Worm (Caenorhabditis elegans) whole organism, L3 larva: ENCODE data around the gene T21C12.4.

ENCODE experiments used
- R02D3.7 ChIP-seq: fragments of 150-350 bp; optimal IDR thresholded peaks from 2 replicates; lab custom pipeline; 2014; ENCODE audit warnings: missing biosample characterization, missing genetic modification characterization
- ceh-28 ChIP-seq: fragments of 150-350 bp; optimal IDR thresholded peaks from 2 replicates; lab custom pipeline; 2014; ENCODE audit warnings: missing biosample characterization, missing genetic modification reagents, missing genetic modification characterization
- ceh-9 ChIP-seq: sonication (generic microtip); optimal IDR thresholded peaks from 2 replicates; lab custom pipeline; 2018; ENCODE audit warnings: missing biosample characterization, missing genetic modification characterization
- daf-12 ChIP-seq: fragments of 150-350 bp; optimal IDR thresholded peaks from 2 replicates; lab custom pipeline; 2014; ENCODE audit warnings: missing biosample characterization, missing genetic modification reagents, missing genetic modification characterization
- egl-27 ChIP-seq: sonication (generic microtip); optimal IDR thresholded peaks from 4 replicates; lab custom pipeline; 2017; ENCODE audit warnings: missing biosample characterization, missing genetic modification reagents, missing genetic modification characterization
- egl-5 ChIP-seq: fragments of 150-350 bp; optimal IDR thresholded peaks from 2 replicates; lab custom pipeline; 2017; ENCODE audit warnings: missing biosample characterization, missing genetic modification reagents, missing genetic modification characterization, inconsistent platforms
- elt-1 ChIP-seq: fragments of 150-350 bp; optimal IDR thresholded peaks from 2 replicates; lab custom pipeline; 2014; ENCODE audit warnings: missing biosample characterization, missing genetic modification characterization
- elt-2 ChIP-seq: sonication (generic microtip); optimal IDR thresholded peaks from 2 replicates; lab custom pipeline; 2016; ENCODE audit warnings: missing genetic modification reagents, mild to moderate bottlenecking, missing genetic modification characterization, missing compliant biosample characterization
- eor-1 ChIP-seq, 2 experiments: fragments of 150-350 bp; optimal IDR thresholded peaks; 2 replicates each; lab custom pipeline; 2014 to 2018; ENCODE audit warnings: missing biosample characterization in 2 of 2, missing genetic modification characterization in 2 of 2
- fkh-10 ChIP-seq: sonication (generic microtip); optimal IDR thresholded peaks from 2 replicates; lab custom pipeline; 2017; ENCODE audit warnings: missing biosample characterization, missing genetic modification reagents, missing genetic modification characterization
- fkh-2 ChIP-seq: fragments of 150-350 bp; optimal IDR thresholded peaks from 2 replicates; lab custom pipeline; 2014; ENCODE audit warnings: missing biosample characterization, missing genetic modification reagents, missing genetic modification characterization
- fos-1 ChIP-seq: fragments of 150-350 bp; optimal IDR thresholded peaks from 2 replicates; lab custom pipeline; 2014; ENCODE audit warnings: missing biosample characterization, missing genetic modification characterization
- hmg-11 ChIP-seq: sonication (generic microtip); optimal IDR thresholded peaks from 2 replicates; lab custom pipeline; 2016; ENCODE audit warnings: missing genetic modification characterization, missing compliant biosample characterization
- jun-1 ChIP-seq: fragments of 150-350 bp; optimal IDR thresholded peaks from 2 replicates; lab custom pipeline; 2014; ENCODE audit warnings: missing biosample characterization, missing genetic modification reagents, missing genetic modification characterization
- lin-15B ChIP-seq: fragments of 150-350 bp; optimal IDR thresholded peaks from 2 replicates; lab custom pipeline; 2014; ENCODE audit warnings: missing biosample characterization, missing genetic modification characterization
- lin-39 ChIP-seq: fragments of 150-350 bp; optimal IDR thresholded peaks from 2 replicates; lab custom pipeline; 2018; ENCODE audit warnings: missing biosample characterization, missing genetic modification reagents, missing genetic modification characterization
- mdl-1 ChIP-seq: fragments of 150-350 bp; optimal IDR thresholded peaks from 2 replicates; lab custom pipeline; 2014; ENCODE audit warnings: missing biosample characterization, missing genetic modification characterization
- mml-1 ChIP-seq: fragments of 150-350 bp; sonication (generic microtip); optimal IDR thresholded peaks from 3 replicates; lab custom pipeline; 2014; ENCODE audit warnings: missing biosample characterization, missing genetic modification characterization
- nfya-1 ChIP-seq: sonication (generic microtip); optimal IDR thresholded peaks from 2 replicates; lab custom pipeline; 2017; ENCODE audit warnings: missing genetic modification characterization, mild to moderate bottlenecking, missing compliant biosample characterization, antibody characterized with exemption, moderate library complexity; ENCODE audit not compliant: insufficient read depth
- nhr-11 ChIP-seq: fragments of 150-350 bp; optimal IDR thresholded peaks from 2 replicates; lab custom pipeline; 2014; ENCODE audit warnings: missing biosample characterization, missing genetic modification characterization
- nhr-12 ChIP-seq: fragments of 150-350 bp; optimal IDR thresholded peaks from 2 replicates; lab custom pipeline; 2014; ENCODE audit warnings: missing biosample characterization, missing genetic modification characterization
- nhr-23 ChIP-seq: fragments of 150-350 bp; optimal IDR thresholded peaks from 2 replicates; lab custom pipeline; 2014; ENCODE audit warnings: missing biosample characterization, missing genetic modification reagents, missing genetic modification characterization
- nhr-237 ChIP-seq: fragments of 150-350 bp; optimal IDR thresholded peaks from 2 replicates; lab custom pipeline; 2014; ENCODE audit warnings: missing biosample characterization, missing genetic modification characterization
- nhr-25 ChIP-seq: sonication (generic microtip); optimal IDR thresholded peaks from 2 replicates; lab custom pipeline; 2017; ENCODE audit warnings: missing biosample characterization, missing genetic modification characterization
- nhr-28 ChIP-seq: fragments of 150-350 bp; optimal IDR thresholded peaks from 2 replicates; lab custom pipeline; 2014; ENCODE audit warnings: missing biosample characterization, missing genetic modification characterization
- nhr-43 ChIP-seq: sonication (generic microtip); optimal IDR thresholded peaks from 2 replicates; lab custom pipeline; 2016; ENCODE audit warnings: mild to moderate bottlenecking, missing genetic modification characterization, missing compliant biosample characterization; ENCODE audit not compliant: poor library complexity, severe bottlenecking
- nhr-67 ChIP-seq: fragments of 150-350 bp; optimal IDR thresholded peaks from 2 replicates; lab custom pipeline; 2014; ENCODE audit warnings: missing biosample characterization, missing genetic modification characterization
- nhr-76 ChIP-seq: fragments of 150-350 bp; sonication (generic microtip); optimal IDR thresholded peaks from 5 replicates; lab custom pipeline; 2014; ENCODE audit warnings: missing biosample characterization, missing genetic modification characterization
- pha-4 ChIP-seq: fragments of 150-350 bp; optimal IDR thresholded peaks from 2 replicates; lab custom pipeline; 2014; ENCODE audit warnings: missing biosample characterization, missing genetic modification reagents, missing genetic modification characterization
- pqm-1 ChIP-seq: fragments of 150-350 bp; optimal IDR thresholded peaks from 2 replicates; lab custom pipeline; 2017; ENCODE audit warnings: missing biosample characterization, missing genetic modification characterization, inconsistent platforms
- sea-2 ChIP-seq: fragments of 150-350 bp; sonication (generic microtip); optimal IDR thresholded peaks from 4 replicates; lab custom pipeline; 2014; ENCODE audit warnings: missing biosample characterization, missing genetic modification reagents, missing genetic modification characterization
- skn-1 ChIP-seq: fragments of 150-350 bp; optimal IDR thresholded peaks from 2 replicates; lab custom pipeline; 2014; ENCODE audit warnings: missing biosample characterization, missing genetic modification characterization
- tbx-2 ChIP-seq: sonication (generic microtip); optimal IDR thresholded peaks from 2 replicates; lab custom pipeline; 2016; ENCODE audit warnings: mild to moderate bottlenecking, missing genetic modification characterization, missing compliant biosample characterization
- unc-39 ChIP-seq: sonication (generic microtip); optimal IDR thresholded peaks from 4 replicates; lab custom pipeline; 2017; ENCODE audit warnings: missing biosample characterization, missing genetic modification characterization
- unc-62 ChIP-seq: fragments of 150-350 bp; sonication (generic microtip); optimal IDR thresholded peaks from 4 replicates; lab custom pipeline; 2014; ENCODE audit warnings: missing biosample characterization, missing genetic modification reagents, missing genetic modification characterization
- zag-1 ChIP-seq: fragments of 150-350 bp; optimal IDR thresholded peaks from 2 replicates; lab custom pipeline; 2014; ENCODE audit warnings: missing biosample characterization, missing genetic modification characterization
- ztf-4 ChIP-seq: fragments of 150-350 bp; optimal IDR thresholded peaks from 2 replicates; lab custom pipeline; 2014; ENCODE audit warnings: missing biosample characterization, missing genetic modification characterization

The T21C12.4 gene

ce11 chrIII:10557910-10558309, at the start of gene T21C12.4:
T21C12.4 (minus strand) TSS chrIII:10558010.
- no peak for TF ChIP-seq nhr-76
- no peak for TF ChIP-seq nhr-12 (tag; lab: Kevin White, UChicago)
- no peak for TF ChIP-seq elt-1 (tag; lab: Kevin White, UChicago)
- no peak for TF ChIP-seq elt-2 (tag; lab: Kevin White, UChicago)
- no peak for TF ChIP-seq tbx-2 (tag; lab: Kevin White, UChicago)
- TF ChIP-seq egl-27, result no peak
- TF ChIP-seq nhr-237, result no peak
- TF ChIP-seq lin-39 (tag; lab: Kevin White, UChicago), result no peak
- TF ChIP-seq mdl-1 (tag; lab: Kevin White, UChicago), result no peak
- no peak for TF ChIP-seq daf-12 (tag; lab: Kevin White, UChicago)
- TF ChIP-seq skn-1, result no peak
- TF ChIP-seq, all 47 proteins: peak for 0

- no peak for TF ChIP-seq mml-1 (tag; lab: Kevin White, UChicago)
- TF ChIP-seq egl-27, result no peak
Observed at ce11 chrIII:10605049-10605448, 47.2 kb upstream of the T21C12.4 start, which contains the start of gene rabx-5. rabx-5 (plus strand) TSS chrIII:10605349.

ce11 chrIII:10604325-10604724, 46.5 kb upstream of the T21C12.4 start:
- TF ChIP-seq daf-12 (tag; lab: Kevin White, UChicago), result no peak
- peak; percentile 5 for TF ChIP-seq nfya-1
- TF ChIP-seq R02D3.7 (tag; lab: Kevin White, UChicago), result no peak
- peak; percentile 70 for TF ChIP-seq hmg-11 (tag; lab: Kevin White, UChicago)

- peak; percentile 58 for TF ChIP-seq ceh-28 (tag; lab: Kevin White, UChicago)
- TF ChIP-seq egl-5 (tag; lab: Kevin White, UChicago), result no peak
- no peak for TF ChIP-seq daf-12 (tag; lab: Kevin White, UChicago)
- no peak for TF ChIP-seq ceh-9 (tag; lab: Kevin White, UChicago)
Observed at ce11 chrIII:10603248-10603647, 45.4 kb upstream of the T21C12.4 start, which contains the start of gene Y39A1A.2. Y39A1A.2 (minus strand) TSS chrIII:10603566.

- TF ChIP-seq nhr-11 (peak; percentile 38), nhr-23 (no peak)
Observed at ce11 chrIII:10600894-10601293, 43.1 kb upstream of the T21C12.4 start.

- no peak for TF ChIP-seq nfya-1
- TF ChIP-seq jun-1 (tag; lab: Kevin White, UChicago), result no peak
- no peak for TF ChIP-seq tbx-2 (tag; lab: Kevin White, UChicago)
- TF ChIP-seq fos-1 (tag; lab: Kevin White, UChicago), result no peak
- no peak for TF ChIP-seq nhr-25 (tag; lab: Kevin White, UChicago)
- TF ChIP-seq elt-2 (tag; lab: Kevin White, UChicago), result no peak
- no peak for TF ChIP-seq unc-39
- no peak for TF ChIP-seq pha-4 (tag; lab: Kevin White, UChicago)
- no peak for TF ChIP-seq elt-1 (tag; lab: Kevin White, UChicago)
- TF ChIP-seq lin-39 (tag; lab: Kevin White, UChicago), result no peak
- TF ChIP-seq nhr-237, result no peak
- no peak for TF ChIP-seq sea-2
- TF ChIP-seq nhr-28 (tag; lab: Kevin White, UChicago), result no peak
Observed at ce11 chrIII:10600138-10600626, 42.4 kb upstream of the T21C12.4 start, which contains the start of gene epg-6. epg-6 (minus strand) TSS chrIII:10600188.

- TF ChIP-seq egl-27 (no peak), lin-39 (tag; lab: Kevin White, UChicago) (peak; percentile 61), unc-62 (GFP tag; lab: Kevin White, UChicago) (no peak), zag-1 (tag; lab: Kevin White, UChicago) (no peak), elt-2 (tag; lab: Kevin White, UChicago) (peak; percentile 39), elt-1 (tag; lab: Kevin White, UChicago) (no peak), ceh-28 (tag; lab: Kevin White, UChicago) (peak; percentile 38), nhr-43 (tag; lab: Kevin White, UChicago) (peak; percentile 43), lin-15B (tag; lab: Kevin White, UChicago) (peak; percentile 78), pha-4 (tag; lab: Kevin White, UChicago) (peak; percentile 93), fos-1 (tag; lab: Kevin White, UChicago) (peak; percentile 24), skn-1 (no peak), fkh-10 (GFP tag; lab: Kevin White, UChicago) (no peak), eor-1 (tag; optimal IDR thresholded peaks at IDR 0.05; lab: Kevin White, UChicago) (no peak), R02D3.7 (tag; lab: Kevin White, UChicago) (no peak), jun-1 (tag; lab: Kevin White, UChicago) (peak; percentile 53), nhr-67 (no peak), nhr-237 (no peak), fkh-2 (tag; lab: Kevin White, UChicago) (no peak), egl-5 (tag; lab: Kevin White, UChicago) (no peak), daf-12 (tag; lab: Kevin White, UChicago) (no peak), ceh-9 (tag; lab: Kevin White, UChicago) (no peak), pqm-1 (tag; lab: Kevin White, UChicago) (peak; percentile 11), nhr-12 (tag; lab: Kevin White, UChicago) (no peak), hmg-11 (tag; lab: Kevin White, UChicago) (peak; percentile 69), ztf-4 (tag; lab: Kevin White, UChicago) (no peak), nfya-1 (peak; percentile 77), tbx-2 (tag; lab: Kevin White, UChicago) (no peak), mdl-1 (tag; lab: Kevin White, UChicago) (no peak)
Observed at ce11 chrIII:10599699-10600098, 41.9 kb upstream of the T21C12.4 start.
